Fruit fly (Drosophila melanogaster) whole organism, embryonic: ENCODE results near the gene CG13367.

Source experiments
- CG12155 ChIP-seq: fragments of 200-800 bp; sonication (Bioruptor generic); optimal IDR thresholded peaks from 3 replicates; lab custom pipeline; 2016; ENCODE audit warnings: missing biosample characterization, missing genetic modification characterization
- CG13894 ChIP-seq: fragments of 200-800 bp; sonication (Bioruptor generic); optimal IDR thresholded peaks from 3 replicates; lab custom pipeline; 2018; ENCODE audit warnings: missing biosample characterization, mild to moderate bottlenecking, missing genetic modification characterization, moderate library complexity
- CG14441 ChIP-seq: fragments of 200-800 bp; sonication (Bioruptor generic); IDR thresholded peaks from 2 replicates; pipeline ENCODE4 v1.3.6; 2022; ENCODE audit warnings: missing biosample characterization, missing genetic modification characterization
- CG15514 ChIP-seq: fragments of 200-800 bp; sonication (Bioruptor generic); optimal IDR thresholded peaks from 3 replicates; lab custom pipeline; 2017; ENCODE audit warnings: missing biosample characterization, missing genetic modification characterization, mild to moderate bottlenecking, moderate library complexity, missing genetic modification reagents
- CG17359 ChIP-seq: fragments of 200-800 bp; sonication (Bioruptor generic); optimal IDR thresholded peaks from 3 replicates; lab custom pipeline; 2018; ENCODE audit warnings: missing biosample characterization, mild to moderate bottlenecking, missing genetic modification characterization, moderate library complexity
- CG17385 ChIP-seq: fragments of 200-800 bp; sonication (Bioruptor generic); optimal IDR thresholded peaks from 3 replicates; lab custom pipeline; 2018; ENCODE audit warnings: missing biosample characterization, mild to moderate bottlenecking, missing genetic modification characterization
- CG17912 ChIP-seq: fragments of 200-800 bp; sonication (Bioruptor generic); optimal IDR thresholded peaks from 2 replicates; lab custom pipeline; 2018; ENCODE audit warnings: missing biosample characterization, mild to moderate bottlenecking, missing genetic modification characterization
- CG18619 ChIP-seq: fragments of 200-800 bp; sonication (Bioruptor generic); optimal IDR thresholded peaks from 3 replicates; lab custom pipeline; 2017; ENCODE audit warnings: missing biosample characterization, mild to moderate bottlenecking, missing genetic modification characterization
- CG2116 ChIP-seq: fragments of 200-800 bp; sonication (Bioruptor generic); optimal IDR thresholded peaks from 3 replicates; lab custom pipeline; 2018; ENCODE audit warnings: missing biosample characterization, mild to moderate bottlenecking, missing genetic modification characterization
- CG2120 ChIP-seq: fragments of 200-800 bp; sonication (Bioruptor generic); optimal IDR thresholded peaks from 3 replicates; lab custom pipeline; 2016; ENCODE audit warnings: missing biosample characterization, missing genetic modification characterization
- CG2129 ChIP-seq: fragments of 200-800 bp; sonication (Bioruptor generic); IDR thresholded peaks from 2 replicates; pipeline ENCODE4 v1.3.6; 2022; ENCODE audit warnings: missing biosample characterization, missing genetic modification characterization; ENCODE audit not compliant: partially characterized antibody
- CG3281 ChIP-seq: fragments of 200-800 bp; sonication (Bioruptor generic); optimal IDR thresholded peaks from 3 replicates; lab custom pipeline; 2017; ENCODE audit warnings: missing biosample characterization, mild to moderate bottlenecking, missing genetic modification characterization
- CG34224 ChIP-seq: fragments of 200-800 bp; sonication (Bioruptor generic); IDR thresholded peaks from 3 replicates; pipeline ENCODE4 v1.3.6; 2022; ENCODE audit warnings: missing biosample characterization, missing genetic modification characterization; ENCODE audit not compliant: partially characterized antibody
- CG3995 ChIP-seq: fragments of 200-800 bp; sonication (Bioruptor generic); optimal IDR thresholded peaks from 3 replicates; lab custom pipeline; 2016; ENCODE audit warnings: missing biosample characterization, missing genetic modification characterization
- CG6791 ChIP-seq: fragments of 200-800 bp; sonication (Bioruptor generic); IDR thresholded peaks from 3 replicates; pipeline ENCODE4 v1.3.6; 2022; ENCODE audit warnings: missing biosample characterization, missing genetic modification characterization; ENCODE audit not compliant: partially characterized antibody
- CG8290 ChIP-seq, 3 experiments: fragments of 200-800 bp; sonication (Bioruptor generic); optimal IDR thresholded peaks; 2 replicates each; lab custom pipeline; 2016 to 2019; ENCODE audit warnings: missing biosample characterization in 3 of 3, missing genetic modification characterization in 3 of 3, mild to moderate bottlenecking in 2 of 3, moderate library complexity in 1 of 3
- CG9932 ChIP-seq: fragments of 200-800 bp; sonication (Bioruptor generic); IDR thresholded peaks from 2 replicates; pipeline ENCODE4 v1.3.6; 2022; ENCODE audit warnings: missing biosample characterization, missing genetic modification characterization
- CHES-1-like ChIP-seq: fragments of 200-800 bp; sonication (Bioruptor generic); optimal IDR thresholded peaks from 2 replicates; lab custom pipeline; 2016; ENCODE audit warnings: missing biosample characterization, missing genetic modification characterization
- CrebB ChIP-seq: fragments of 200-800 bp; sonication (Bioruptor generic); optimal IDR thresholded peaks from 3 replicates; lab custom pipeline; 2018; ENCODE audit warnings: missing biosample characterization, mild to moderate bottlenecking, missing genetic modification characterization
- D19B ChIP-seq: fragments of 200-800 bp; sonication (Bioruptor generic); optimal IDR thresholded peaks from 2 replicates; lab custom pipeline; 2017; ENCODE audit warnings: missing biosample characterization, mild to moderate bottlenecking, missing genetic modification characterization
- E2f1 ChIP-seq: fragments of 200-800 bp; sonication (Bioruptor generic); IDR thresholded peaks from 2 replicates; pipeline ENCODE4 v1.3.6; 2022; ENCODE audit warnings: missing biosample characterization, missing genetic modification characterization
- E2f2 ChIP-seq: fragments of 200-800 bp; sonication (Bioruptor generic); IDR thresholded peaks from 2 replicates; pipeline ENCODE4 v1.3.6; 2022; ENCODE audit warnings: missing biosample characterization, missing genetic modification characterization
- GATAe ChIP-seq: fragments of 200-800 bp; sonication (Bioruptor generic); conservative IDR thresholded peaks from 2 replicates; pipeline ENCODE4 v1.3.6; 2022; ENCODE audit warnings: missing biosample characterization, missing genetic modification characterization
- Hand ChIP-seq: fragments of 200-800 bp; sonication (Bioruptor generic); optimal IDR thresholded peaks from 2 replicates; lab custom pipeline; 2017; ENCODE audit warnings: mild to moderate bottlenecking, missing biosample characterization, missing genetic modification reagents, missing genetic modification characterization
- Hmr ChIP-seq: fragments of 200-800 bp; sonication (Bioruptor generic); optimal IDR thresholded peaks from 3 replicates; lab custom pipeline; 2017; ENCODE audit warnings: mild to moderate bottlenecking, missing biosample characterization, missing genetic modification reagents, missing genetic modification characterization
- Lpt ChIP-seq: fragments of >200 bp; optimal IDR thresholded peaks from 2 replicates; lab custom pipeline; 2018; ENCODE audit warnings: missing biosample characterization, missing genetic modification characterization
- MBD-R2 ChIP-seq: fragments of 200-800 bp; sonication (Bioruptor generic); IDR thresholded peaks from 2 replicates; pipeline ENCODE4 v1.3.6; 2022; ENCODE audit warnings: missing biosample characterization, missing genetic modification characterization
- Max ChIP-seq: fragments of 200-800 bp; sonication (Bioruptor generic); optimal IDR thresholded peaks from 2 replicates; lab custom pipeline; 2016; ENCODE audit warnings: missing biosample characterization, mild to moderate bottlenecking, missing genetic modification characterization
- Neu2 ChIP-seq: fragments of 200-800 bp; sonication (Bioruptor generic); optimal IDR thresholded peaks from 3 replicates; lab custom pipeline; 2016; ENCODE audit warnings: missing biosample characterization, missing genetic modification characterization, borderline replicate concordance
- Sin3A ChIP-seq: fragments of >200 bp; optimal IDR thresholded peaks from 2 replicates; lab custom pipeline; 2018
- Stat92E ChIP-seq, 3 experiments: fragments of >200 bp in 2 of 3; fragments of 200-800 bp in 1 of 3; sonication (Bioruptor generic) in 1 of 3; optimal IDR thresholded peaks; 2 replicates each; lab custom pipeline; 2017 to 2019; ENCODE audit warnings: missing biosample characterization in 3 of 3, missing genetic modification characterization in 3 of 3, mild to moderate bottlenecking in 1 of 3, moderate library complexity in 1 of 3
- amos ChIP-seq: fragments of 200-800 bp; sonication (Bioruptor generic); IDR thresholded peaks from 2 replicates; pipeline ENCODE4 v1.3.6; 2022; ENCODE audit warnings: missing biosample characterization, missing genetic modification characterization; ENCODE audit not compliant: partially characterized antibody
- ato ChIP-seq: fragments of 200-800 bp; sonication (Bioruptor generic); IDR thresholded peaks from 2 replicates; pipeline ENCODE4 v1.3.6; 2022; ENCODE audit warnings: missing biosample characterization, missing genetic modification characterization; ENCODE audit not compliant: partially characterized antibody
- cg ChIP-seq: fragments of 200-800 bp; sonication (Bioruptor generic); optimal IDR thresholded peaks from 3 replicates; lab custom pipeline; 2019; ENCODE audit warnings: missing biosample characterization, mild to moderate bottlenecking, missing genetic modification characterization, moderate library complexity
- cwo ChIP-seq: fragments of 200-800 bp; sonication (Bioruptor generic); optimal IDR thresholded peaks from 3 replicates; lab custom pipeline; 2017; ENCODE audit warnings: missing biosample characterization, missing genetic modification characterization, mild to moderate bottlenecking, moderate library complexity, missing genetic modification reagents
- gsb-n ChIP-seq: fragments of 200-800 bp; sonication (Bioruptor generic); optimal IDR thresholded peaks from 3 replicates; lab custom pipeline; 2018; ENCODE audit warnings: missing biosample characterization, mild to moderate bottlenecking, missing genetic modification characterization
- ind ChIP-seq: fragments of 200-800 bp; sonication (Bioruptor generic); optimal IDR thresholded peaks from 3 replicates; lab custom pipeline; 2016; ENCODE audit warnings: missing biosample characterization, missing genetic modification characterization
- lilli ChIP-seq: fragments of 200-800 bp; sonication (Bioruptor generic); optimal IDR thresholded peaks from 3 replicates; lab custom pipeline; 2016; ENCODE audit warnings: missing biosample characterization, missing genetic modification characterization
- lov ChIP-seq, 2 experiments: fragments of 200-800 bp in 1 of 2; fragments of >200 bp in 1 of 2; sonication (Bioruptor generic) in 1 of 2; IDR thresholded peaks in 1 of 2; optimal IDR thresholded peaks in 1 of 2; 2 replicates in 1 of 2; 3 replicates in 1 of 2; pipeline versions ENCODE4 v1.3.6 to Lab custom; 2017 to 2022; ENCODE audit warnings: missing biosample characterization in 1 of 2, missing genetic modification characterization in 1 of 2
- nmo ChIP-seq: fragments of 200-800 bp; sonication (Bioruptor generic); optimal IDR thresholded peaks from 2 replicates; lab custom pipeline; 2018; ENCODE audit warnings: missing biosample characterization, mild to moderate bottlenecking, missing genetic modification characterization, moderate library complexity
- phol ChIP-seq: fragments of 200-800 bp; sonication (Bioruptor generic); optimal IDR thresholded peaks from 3 replicates; lab custom pipeline; 2018; ENCODE audit warnings: missing biosample characterization, mild to moderate bottlenecking, missing genetic modification characterization, moderate library complexity
- pzg ChIP-seq: fragments of 200-800 bp; sonication (Bioruptor generic); optimal IDR thresholded peaks from 3 replicates; lab custom pipeline; 2018; ENCODE audit warnings: missing biosample characterization, mild to moderate bottlenecking, missing genetic modification characterization, moderate library complexity
- scrt ChIP-seq: fragments of 200-800 bp; sonication (Bioruptor generic); optimal IDR thresholded peaks from 2 replicates; lab custom pipeline; 2018; ENCODE audit warnings: missing biosample characterization, mild to moderate bottlenecking, missing genetic modification characterization, moderate library complexity
- sna ChIP-seq: fragments of 200-800 bp; sonication (Bioruptor generic); IDR thresholded peaks from 2 replicates; pipeline ENCODE4 v1.3.6; 2022; ENCODE audit warnings: missing biosample characterization, missing genetic modification characterization; ENCODE audit not compliant: partially characterized antibody
- toy ChIP-seq: fragments of 200-800 bp; sonication (Bioruptor generic); IDR thresholded peaks from 2 replicates; pipeline ENCODE4 v1.3.6; 2022; ENCODE audit warnings: missing biosample characterization, missing genetic modification characterization
- trem ChIP-seq: fragments of 200-800 bp; optimal IDR thresholded peaks from 3 replicates; lab custom pipeline; 2019; ENCODE audit warnings: missing biosample characterization, mild to moderate bottlenecking, missing genetic modification characterization, moderate library complexity
- yki ChIP-seq: fragments of >200 bp; optimal IDR thresholded peaks from 3 replicates; lab custom pipeline; 2018

CG13367 gene

dm6 chrX:635495-636142, 8.9 kb upstream of the CG13367 start, which contains the start of gene Dredd (continued):
- TF ChIP-seq Hmr (GFP tag; lab: Kevin White, UChicago) (peak; percentile 28), phol (tag; lab: Kevin White, UChicago) (peak; percentile 36), CG12155 (GFP tag; lab: Kevin White, UChicago) (no peak), CG17359 (tag; lab: Kevin White, UChicago) (peak; percentile 4), amos (GFP tag; lab: Robert Waterston, UW) (peak; percentile 89), CG8290 (GFP tag; optimal IDR thresholded peaks at IDR 0.05; lab: Kevin White, UChicago) (peak; percentile 50), CG8290 (tag; optimal IDR thresholded peaks at IDR 0.05; lab: Kevin White, UChicago) (peak; percentile 35 to 48), nmo (GFP tag; lab: Kevin White, UChicago) (peak; percentile 26), CG2116 (GFP tag; lab: Kevin White, UChicago) (peak; percentile 87), CG2129 (GFP tag; lab: Robert Waterston, UW) (peak; percentile 73), CG15514 (peak; percentile 61), ind (no peak), E2f2 (GFP tag; lab: Robert Waterston, UW) (peak; percentile 40; the same call in 1 of the 2 replicates), CG17385 (GFP tag; lab: Kevin White, UChicago) (peak; percentile 25), CG14441 (GFP tag; lab: Robert Waterston, UW) (0 out of 2 replicates have a peak, but pooled peaks have one; percentile 10), Max (no peak), trem (tag; lab: Kevin White, UChicago) (peak; percentile 63), CG6791 (GFP tag; lab: Robert Waterston, UW) (peak; percentile 89; the same call in 1 of the 3 replicates), CG13894 (tag; lab: Kevin White, UChicago) (peak; percentile 22), CG3995 (GFP tag; lab: Kevin White, UChicago) (peak; percentile 97), D19B (GFP tag; lab: Kevin White, UChicago) (peak; percentile 70), Sin3A (lab: Kevin White, UChicago) (peak; percentile 56), cwo (GFP tag; lab: Kevin White, UChicago) (peak; percentile 42), Neu2 (peak; percentile 22), CG3281 (GFP tag; lab: Kevin White, UChicago) (peak; percentile 17), GATAe (GFP tag; lab: Robert Waterston, UW) (0 out of 2 replicates have a peak, but pooled peaks have one; percentile 13), CrebB (tag; lab: Kevin White, UChicago) (no peak), Lpt (GFP tag; lab: Kevin White, UChicago) (no peak), CG17912 (GFP tag; lab: Kevin White, UChicago) (no peak), Stat92E (GFP tag; optimal IDR thresholded peaks at IDR 0.05; lab: Kevin White, UChicago) (peak in 1 of 3 experiments; percentile 3), MBD-R2 (GFP tag; lab: Robert Waterston, UW) (0 out of 2 replicates have a peak, but pooled peaks have one; percentile 9), lilli (peak; percentile 38), scrt (GFP tag; lab: Kevin White, UChicago) (peak; percentile 35), yki (no peak), sna (GFP tag; lab: Robert Waterston, UW) (peak; percentile 91), CG18619 (GFP tag; lab: Kevin White, UChicago) (no peak), cg (GFP tag; lab: Kevin White, UChicago) (peak; percentile 42), toy (GFP tag; lab: Robert Waterston, UW) (no peak), CG2120 (peak; percentile 2), lov (optimal IDR thresholded peaks at IDR 0.05; lab: Kevin White, UChicago) (no peak), lov (GFP tag; IDR thresholded peaks at IDR 0.05; lab: Robert Waterston, UW) (no peak), pzg (GFP tag; lab: Kevin White, UChicago) (peak; percentile 80), E2f1 (no peak), ato (GFP tag; lab: Robert Waterston, UW) (peak; percentile 73), CHES-1-like (no peak), Hand (peak; percentile 35), gsb-n (tag; lab: Kevin White, UChicago) (no peak), CG34224 (peak; percentile 84; the same call in 2 of the 3 replicates), CG9932 (GFP tag; lab: Robert Waterston, UW) (no peak)
